Fruit fly (Drosophila melanogaster) whole organism, embryonic: ENCODE data around the gene Sf3b2.

Source experiments
- Aef1 ChIP-seq: fragments of 200-800 bp; sonication (Bioruptor generic); IDR thresholded peaks from 3 replicates; pipeline ENCODE4 v1.3.6; 2022; ENCODE audit warnings: missing biosample characterization, missing genetic modification characterization
- Bgb ChIP-seq: fragments of 200-800 bp; sonication (Bioruptor generic); IDR thresholded peaks from 2 replicates; pipeline ENCODE4 v1.3.6; 2022; ENCODE audit warnings: missing biosample characterization, missing genetic modification characterization; ENCODE audit not compliant: partially characterized antibody
- CG10321 ChIP-seq: fragments of 200-800 bp; sonication (Bioruptor generic); IDR thresholded peaks from 2 replicates; pipeline ENCODE4 v1.3.6; 2022; ENCODE audit warnings: missing biosample characterization, missing genetic modification characterization
- CG10462 ChIP-seq: fragments of 200-800 bp; sonication (Bioruptor generic); optimal IDR thresholded peaks from 2 replicates; lab custom pipeline; 2016; ENCODE audit warnings: missing biosample characterization, missing genetic modification characterization
- CG12299 ChIP-seq: fragments of 200-800 bp; sonication (Bioruptor generic); optimal IDR thresholded peaks from 2 replicates; lab custom pipeline; 2018; ENCODE audit warnings: missing biosample characterization, mild to moderate bottlenecking, missing genetic modification characterization
- CG13287 ChIP-seq: fragments of 200-800 bp; sonication (Bioruptor generic); IDR thresholded peaks from 2 replicates; pipeline ENCODE4 v1.3.6; 2022; ENCODE audit warnings: missing biosample characterization, missing genetic modification characterization; ENCODE audit not compliant: partially characterized antibody
- CG13424 ChIP-seq: fragments of 200-800 bp; sonication (Bioruptor generic); optimal IDR thresholded peaks from 2 replicates; lab custom pipeline; 2019; ENCODE audit warnings: missing biosample characterization, mild to moderate bottlenecking, missing genetic modification characterization, moderate library complexity
- CG13775 ChIP-seq: fragments of 200-800 bp; sonication (Bioruptor generic); optimal IDR thresholded peaks from 3 replicates; lab custom pipeline; 2017; ENCODE audit warnings: missing biosample characterization, mild to moderate bottlenecking, missing genetic modification characterization
- CG15514 ChIP-seq: fragments of 200-800 bp; sonication (Bioruptor generic); optimal IDR thresholded peaks from 3 replicates; lab custom pipeline; 2017; ENCODE audit warnings: missing biosample characterization, missing genetic modification characterization, mild to moderate bottlenecking, moderate library complexity, missing genetic modification reagents
- CG16815 ChIP-seq: fragments of 200-800 bp; sonication (Bioruptor generic); optimal IDR thresholded peaks from 3 replicates; lab custom pipeline; 2017; ENCODE audit warnings: missing biosample characterization, mild to moderate bottlenecking, missing genetic modification characterization
- CG17359 ChIP-seq: fragments of 200-800 bp; sonication (Bioruptor generic); optimal IDR thresholded peaks from 3 replicates; lab custom pipeline; 2018; ENCODE audit warnings: missing biosample characterization, mild to moderate bottlenecking, missing genetic modification characterization, moderate library complexity
- CG17568 ChIP-seq: fragments of 200-800 bp; sonication (Bioruptor generic); optimal IDR thresholded peaks from 2 replicates; lab custom pipeline; 2018; ENCODE audit warnings: missing biosample characterization, mild to moderate bottlenecking, missing genetic modification characterization, moderate library complexity
- CG2116 ChIP-seq: fragments of 200-800 bp; sonication (Bioruptor generic); optimal IDR thresholded peaks from 3 replicates; lab custom pipeline; 2018; ENCODE audit warnings: missing biosample characterization, mild to moderate bottlenecking, missing genetic modification characterization
- CG32772 ChIP-seq: fragments of 200-800 bp; sonication (Bioruptor generic); IDR thresholded peaks from 2 replicates; pipeline ENCODE4 v1.3.6; 2022; ENCODE audit warnings: missing biosample characterization, missing genetic modification characterization
- CG3847 ChIP-seq: fragments of 200-800 bp; sonication (Bioruptor generic); IDR thresholded peaks from 2 replicates; pipeline ENCODE4 v1.3.6; 2022; ENCODE audit warnings: missing biosample characterization, missing genetic modification characterization
- CG4360 ChIP-seq: fragments of 200-800 bp; sonication (Bioruptor generic); IDR thresholded peaks from 2 replicates; pipeline ENCODE4 v1.3.6; 2022; ENCODE audit warnings: missing biosample characterization, missing genetic modification characterization
- CG9817 ChIP-seq: fragments of 200-800 bp; sonication (Bioruptor generic); optimal IDR thresholded peaks from 2 replicates; lab custom pipeline; 2018; ENCODE audit warnings: missing biosample characterization, mild to moderate bottlenecking, missing genetic modification characterization, moderate library complexity
- CTCF ChIP-seq: fragments of 200-800 bp; sonication (Bioruptor generic); optimal IDR thresholded peaks from 2 replicates; lab custom pipeline; 2017; ENCODE audit warnings: missing biosample characterization, mild to moderate bottlenecking, missing genetic modification characterization, moderate library complexity
- Doc2 ChIP-seq: fragments of 200-800 bp; sonication (Bioruptor generic); IDR thresholded peaks from 2 replicates; pipeline ENCODE4 v1.3.6; 2022; ENCODE audit warnings: missing biosample characterization, missing genetic modification characterization
- E2f2 ChIP-seq: fragments of 200-800 bp; sonication (Bioruptor generic); IDR thresholded peaks from 2 replicates; pipeline ENCODE4 v1.3.6; 2022; ENCODE audit warnings: missing biosample characterization, missing genetic modification characterization
- ERR ChIP-seq: fragments of 200-800 bp; sonication (Bioruptor generic); optimal IDR thresholded peaks from 2 replicates; lab custom pipeline; 2016; ENCODE audit warnings: missing biosample characterization, missing genetic modification characterization
- Ets97D ChIP-seq: fragments of 200-800 bp; sonication (Bioruptor generic); optimal IDR thresholded peaks from 3 replicates; lab custom pipeline; 2016; ENCODE audit warnings: missing biosample characterization, missing genetic modification characterization
- Hey ChIP-seq: fragments of 200-800 bp; sonication (Bioruptor generic); optimal IDR thresholded peaks from 3 replicates; lab custom pipeline; 2018; ENCODE audit warnings: missing biosample characterization, mild to moderate bottlenecking, missing genetic modification characterization
- HmgZ ChIP-seq: fragments of 200-800 bp; sonication (Bioruptor generic); optimal IDR thresholded peaks from 2 replicates; lab custom pipeline; 2018; ENCODE audit warnings: missing biosample characterization, mild to moderate bottlenecking, missing genetic modification characterization
- Jarid2 ChIP-seq: fragments of 200-800 bp; sonication (Bioruptor generic); optimal IDR thresholded peaks from 3 replicates; lab custom pipeline; 2017; ENCODE audit warnings: mild to moderate bottlenecking, missing biosample characterization, missing genetic modification reagents, missing genetic modification characterization
- MESR4 ChIP-seq: fragments of 200-800 bp; sonication (Bioruptor generic); optimal IDR thresholded peaks from 2 replicates; lab custom pipeline; 2018; ENCODE audit warnings: missing biosample characterization, mild to moderate bottlenecking, missing genetic modification characterization, moderate library complexity
- Mad ChIP-seq: fragments of 200-800 bp; sonication (Bioruptor generic); optimal IDR thresholded peaks from 2 replicates; lab custom pipeline; 2016; ENCODE audit warnings: missing biosample characterization, missing genetic modification characterization
- Med ChIP-seq: fragments of 200-800 bp; sonication (Bioruptor generic); peaks from one replicate; lab custom pipeline; 2016; ENCODE audit warnings: missing biosample characterization, missing genetic modification characterization, mild to moderate bottlenecking, inconsistent platforms, moderate library complexity
- Meics ChIP-seq: fragments of 200-800 bp; sonication (Bioruptor generic); optimal IDR thresholded peaks from 2 replicates; lab custom pipeline; 2017; ENCODE audit warnings: missing biosample characterization, mild to moderate bottlenecking, missing genetic modification characterization
- Optix ChIP-seq: fragments of 200-800 bp; sonication (Bioruptor generic); IDR thresholded peaks from 3 replicates; pipeline ENCODE4 v1.3.6; 2022; ENCODE audit warnings: missing biosample characterization, missing genetic modification characterization
- Rfx ChIP-seq: fragments of 200-800 bp; sonication (Bioruptor generic); IDR thresholded peaks from 2 replicates; pipeline ENCODE4 v1.3.6; 2022; ENCODE audit warnings: missing biosample characterization, missing genetic modification characterization
- Stat92E ChIP-seq, 3 experiments: fragments of >200 bp in 2 of 3; fragments of 200-800 bp in 1 of 3; sonication (Bioruptor generic) in 1 of 3; optimal IDR thresholded peaks; 2 replicates each; lab custom pipeline; 2017 to 2019; ENCODE audit warnings: missing biosample characterization in 3 of 3, missing genetic modification characterization in 3 of 3, mild to moderate bottlenecking in 1 of 3, moderate library complexity in 1 of 3
- Xbp1 ChIP-seq: fragments of 200-800 bp; sonication (Bioruptor generic); optimal IDR thresholded peaks from 3 replicates; lab custom pipeline; 2016; ENCODE audit warnings: missing biosample characterization, mild to moderate bottlenecking, missing genetic modification characterization
- az2 ChIP-seq: fragments of 200-800 bp; sonication (Bioruptor generic); optimal IDR thresholded peaks from 3 replicates; lab custom pipeline; 2016; ENCODE audit warnings: missing biosample characterization, missing genetic modification characterization
- ci ChIP-seq: fragments of 200-800 bp; sonication (Bioruptor generic); IDR thresholded peaks from 3 replicates; pipeline ENCODE4 v1.3.6; 2022; ENCODE audit warnings: missing biosample characterization, missing genetic modification characterization
- ems ChIP-seq: fragments of 200-800 bp; sonication (Bioruptor generic); optimal IDR thresholded peaks from 3 replicates; lab custom pipeline; 2016; ENCODE audit warnings: missing biosample characterization, missing genetic modification characterization
- eve ChIP-seq, 2 experiments: fragments of >200 bp; optimal IDR thresholded peaks; 2 replicates each; lab custom pipeline; 2017; ENCODE audit warnings: missing biosample characterization in 2 of 2, missing genetic modification characterization in 2 of 2
- ewg ChIP-seq: fragments of 200-800 bp; sonication (Bioruptor generic); optimal IDR thresholded peaks from 3 replicates; lab custom pipeline; 2017; ENCODE audit warnings: mild to moderate bottlenecking, missing biosample characterization, missing genetic modification reagents, missing genetic modification characterization
- hb ChIP-seq: fragments of 200-800 bp; sonication (Bioruptor generic); IDR thresholded peaks from 3 replicates; pipeline ENCODE4 v1.3.6; 2022; ENCODE audit warnings: missing biosample characterization, missing genetic modification characterization; ENCODE audit not compliant: partially characterized antibody
- jing ChIP-seq: fragments of 200-800 bp; sonication (Bioruptor generic); optimal IDR thresholded peaks from 2 replicates; lab custom pipeline; 2018; ENCODE audit warnings: missing biosample characterization, mild to moderate bottlenecking, missing genetic modification characterization
- nom ChIP-seq: fragments of 200-800 bp; sonication (Bioruptor generic); optimal IDR thresholded peaks from 2 replicates; lab custom pipeline; 2017; ENCODE audit warnings: missing biosample characterization, missing genetic modification characterization, mild to moderate bottlenecking, moderate library complexity, missing genetic modification reagents
- pfk ChIP-seq: fragments of 200-800 bp; sonication (Bioruptor generic); optimal IDR thresholded peaks from 2 replicates; lab custom pipeline; 2018; ENCODE audit warnings: missing biosample characterization, mild to moderate bottlenecking, missing genetic modification characterization, moderate library complexity
- pho ChIP-seq: fragments of 200-800 bp; sonication (Bioruptor generic); optimal IDR thresholded peaks from 2 replicates; lab custom pipeline; 2016; ENCODE audit warnings: missing biosample characterization, missing genetic modification characterization
- phol ChIP-seq: fragments of 200-800 bp; sonication (Bioruptor generic); optimal IDR thresholded peaks from 3 replicates; lab custom pipeline; 2018; ENCODE audit warnings: missing biosample characterization, mild to moderate bottlenecking, missing genetic modification characterization, moderate library complexity
- row ChIP-seq: fragments of 200-800 bp; sonication (Bioruptor generic); IDR thresholded peaks from 3 replicates; pipeline ENCODE4 v1.3.6; 2022; ENCODE audit warnings: missing biosample characterization, missing genetic modification characterization
- stwl ChIP-seq: fragments of 200-800 bp; sonication (Bioruptor generic); optimal IDR thresholded peaks from 3 replicates; lab custom pipeline; 2018; ENCODE audit warnings: missing biosample characterization, mild to moderate bottlenecking, missing genetic modification characterization, moderate library complexity
- z ChIP-seq: fragments of 200-800 bp; sonication (Bioruptor generic); IDR thresholded peaks from 3 replicates; pipeline ENCODE4 v1.3.6; 2022; ENCODE audit warnings: missing biosample characterization, missing genetic modification characterization

Gene Sf3b2

dm6 chr2L:3037153-3037579 lies 8.2 kb upstream of the Sf3b2 start, which contains the start of the genes CG17260 and SerRS (continued):
- TF ChIP-seq Optix (GFP tag; lab: Robert Waterston, UW) (peak; percentile 70; the same call in 2 of the 3 replicates), ems (GFP tag; lab: Kevin White, UChicago) (peak; percentile 84), CG15514 (GFP tag; lab: Kevin White, UChicago) (peak; percentile 88), Hey (tag; lab: Kevin White, UChicago) (no peak), ewg (GFP tag; lab: Kevin White, UChicago) (peak; percentile 80), CG12299 (tag; lab: Kevin White, UChicago) (peak; percentile 84), CG4360 (GFP tag; lab: Robert Waterston, UW) (no peak), eve (GFP tag; optimal IDR thresholded peaks at IDR 0.05; lab: Kevin White, UChicago) (no peak), stwl (tag; lab: Kevin White, UChicago) (peak; percentile 73), az2 (peak; percentile 92), Jarid2 (GFP tag; lab: Kevin White, UChicago) (peak; percentile 61), Mad (GFP tag; lab: Kevin White, UChicago) (peak; percentile 93), Meics (GFP tag; lab: Kevin White, UChicago) (peak; percentile 100), CG2116 (peak; percentile 79)

- TF ChIP-seq CG10321 (GFP tag; lab: Robert Waterston, UW) = no peak
- TF ChIP-seq CG13775 = no peak
- no peak for TF ChIP-seq CG16815
- TF ChIP-seq CTCF (GFP tag; lab: Kevin White, UChicago) = peak; percentile 78
- TF ChIP-seq CG32772 (GFP tag; lab: Robert Waterston, UW) = no peak
- no peak for TF ChIP-seq hb (GFP tag; lab: Robert Waterston, UW)
- TF ChIP-seq, all 482 proteins: peak for 1
These were observed 6.0 kb upstream of the Sf3b2 start, which contains the start of gene CG17258 for dm6 chr2L:3034969-3035368. Gene CG17258 (minus strand): TSS chr2L:3035348.

- TF ChIP-seq CG10462 (no peak), MESR4 (peak; percentile 44), CG9817 (no peak), Aef1 (GFP tag; lab: Robert Waterston, UW) (peak; percentile 46; the same call in 1 of the 3 replicates), phol (peak; percentile 4), CG13287 (GFP tag; lab: Robert Waterston, UW) (peak; percentile 35; the same call in 1 of the 2 replicates), CG13424 (peak; percentile 11), Doc2 (no peak), E2f2 (GFP tag; lab: Robert Waterston, UW) (peak; percentile 93), ERR (no peak), nom (GFP tag; lab: Kevin White, UChicago) (peak; percentile 31), jing (GFP tag; lab: Kevin White, UChicago) (no peak), z (no peak), CG17568 (no peak), pho (no peak), pfk (GFP tag; lab: Kevin White, UChicago) (peak; percentile 1), Meics (GFP tag; lab: Kevin White, UChicago) (peak; percentile 25), row (GFP tag; lab: Robert Waterston, UW) (no peak), HmgZ (tag; lab: Kevin White, UChicago) (peak; percentile 55), ci (peak; percentile 76), Stat92E (GFP tag; optimal IDR thresholded peaks at IDR 0.05; lab: Kevin White, UChicago) (peak in 1 of 3 experiments; percentile 55), Xbp1 (GFP tag; lab: Kevin White, UChicago) (no peak), Rfx (peak; percentile 14; the same call in 1 of the 2 replicates), Ets97D (GFP tag; lab: Kevin White, UChicago) (peak; percentile 24), CG13775 (no peak), CG17359 (tag; lab: Kevin White, UChicago) (no peak), CG15514 (GFP tag; lab: Kevin White, UChicago) (peak; percentile 32), CG3847 (GFP tag; lab: Robert Waterston, UW) (peak; percentile 67), Bgb (GFP tag; lab: Robert Waterston, UW) (peak; percentile 15; the same call in 1 of the 2 replicates), Med (GFP tag; lab: Kevin White, UChicago) (peak; percentile 52)
These were observed 1.4 kb upstream of the Sf3b2 start, which contains the start of gene GABPI for dm6 chr2L:3030350-3030749. Gene GABPI (plus strand): TSS chr2L:3030539.
